Fruit fly (Drosophila melanogaster): ENCODE data around the gene sog.

DNA sequence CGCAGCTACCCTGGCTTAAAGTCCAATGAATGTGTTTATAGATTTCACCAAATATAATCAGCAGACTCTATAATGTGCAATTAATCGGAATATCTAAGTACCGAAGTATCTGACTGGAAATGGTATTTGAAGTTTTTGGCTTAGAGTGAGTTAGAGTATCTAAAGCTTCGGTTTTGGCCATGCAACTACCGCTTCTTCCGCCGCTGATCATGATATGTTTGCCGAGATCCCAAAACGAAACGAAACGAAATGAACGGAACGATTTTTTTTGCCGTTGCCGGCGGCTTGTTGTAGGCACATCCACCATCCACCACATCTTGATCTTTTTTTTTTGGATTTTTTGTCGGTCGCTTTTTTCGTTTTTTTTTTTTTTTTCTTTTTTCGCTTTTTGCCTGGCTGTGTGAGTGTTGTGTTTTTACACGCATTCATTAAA lies 10.2 kb downstream of the sog start:
- TF ChIP-seq Abd-B (GFP tag; optimal IDR thresholded peaks at IDR 0.05) = no peak
- peak; percentile 87 for TF ChIP-seq h (GFP tag; optimal IDR thresholded peaks at IDR 0.05)
- peak; percentile 84 for TF ChIP-seq psq (GFP tag; optimal IDR thresholded peaks at IDR 0.05)
- no peak for TF ChIP-seq pan (optimal IDR thresholded peaks at IDR 0.05)
- peak; percentile 92 for TF ChIP-seq fru (GFP tag; optimal IDR thresholded peaks at IDR 0.05)
- TF ChIP-seq HLH106 (tag; optimal IDR thresholded peaks at IDR 0.05) = peak; percentile 87
- TF ChIP-seq Dfd (GFP tag; optimal IDR thresholded peaks at IDR 0.05) = no peak
- TF ChIP-seq br (GFP tag; optimal IDR thresholded peaks at IDR 0.05) = peak; percentile 78
- no peak for TF ChIP-seq Dif (GFP tag; optimal IDR thresholded peaks at IDR 0.05; ENCODE audit: partially characterized antibody)
- peak; percentile 50 for TF ChIP-seq Jra (GFP tag; optimal IDR thresholded peaks at IDR 0.05)
- TF ChIP-seq Sp1 (GFP tag; optimal IDR thresholded peaks at IDR 0.05) = peak; percentile 85
- peak; percentile 65 for TF ChIP-seq sage (GFP tag; optimal IDR thresholded peaks at IDR 0.05)
